Fruit fly (Drosophila melanogaster) whole organism, prepupa: ENCODE data around the gene CG13917.
A peak's percentile ranks its signal among the peaks of the same experiment; 100 is the strongest.

Experiments used
- Blimp-1 ChIP-seq: fragments of 200-800 bp; sonication (Bioruptor generic); optimal IDR thresholded peaks from 3 replicates; lab custom pipeline; 2017; ENCODE audit warnings: missing biosample characterization, missing genetic modification characterization, mild to moderate bottlenecking, moderate library complexity, missing genetic modification reagents
- CG10631 ChIP-seq: fragments of 200-800 bp; sonication (Bioruptor generic); optimal IDR thresholded peaks from 2 replicates; lab custom pipeline; 2016; ENCODE audit warnings: missing biosample characterization, missing genetic modification characterization
- CG11762 ChIP-seq: fragments of 200-800 bp; sonication (Bioruptor generic); optimal IDR thresholded peaks from 3 replicates; lab custom pipeline; 2016; ENCODE audit warnings: missing biosample characterization, missing genetic modification characterization; ENCODE audit not compliant: insufficient read depth
- CG15336 ChIP-seq: fragments of 200-800 bp; sonication (Bioruptor generic); IDR thresholded peaks from 2 replicates; pipeline ENCODE4 v1.3.6; 2022; ENCODE audit warnings: missing biosample characterization, missing genetic modification characterization
- CG16779 ChIP-seq: fragments of 200-800 bp; sonication (Bioruptor generic); optimal IDR thresholded peaks from 3 replicates; lab custom pipeline; 2017; ENCODE audit warnings: missing biosample characterization, mild to moderate bottlenecking, missing genetic modification characterization
- CG3032 ChIP-seq: fragments of 200-800 bp; optimal IDR thresholded peaks from 2 replicates; lab custom pipeline; 2019; ENCODE audit warnings: missing biosample characterization, mild to moderate bottlenecking, missing genetic modification characterization, moderate library complexity
- CG34406 ChIP-seq: fragments of 200-800 bp; sonication (Bioruptor generic); optimal IDR thresholded peaks from 3 replicates; lab custom pipeline; 2016; ENCODE audit warnings: missing biosample characterization, missing genetic modification characterization
- CG3919 ChIP-seq: fragments of 200-800 bp; sonication (Bioruptor generic); optimal IDR thresholded peaks from 3 replicates; lab custom pipeline; 2016; ENCODE audit warnings: missing biosample characterization, missing genetic modification characterization
- CG4318 ChIP-seq: fragments of 200-800 bp; sonication (Bioruptor generic); optimal IDR thresholded peaks from 3 replicates; lab custom pipeline; 2017; ENCODE audit warnings: missing biosample characterization, mild to moderate bottlenecking, missing genetic modification characterization
- CG6276 ChIP-seq: fragments of 200-800 bp; sonication (Bioruptor generic); optimal IDR thresholded peaks from 2 replicates; lab custom pipeline; 2017; ENCODE audit warnings: missing biosample characterization, mild to moderate bottlenecking, missing genetic modification characterization
- CG6792 ChIP-seq: fragments of 200-800 bp; sonication (Bioruptor generic); optimal IDR thresholded peaks from 3 replicates; lab custom pipeline; 2016; ENCODE audit warnings: missing biosample characterization, missing genetic modification characterization
- CG6808 ChIP-seq: fragments of 200-800 bp; sonication (Bioruptor generic); optimal IDR thresholded peaks from 3 replicates; lab custom pipeline; 2017; ENCODE audit warnings: missing biosample characterization, missing genetic modification characterization, mild to moderate bottlenecking, moderate library complexity, missing genetic modification reagents
- CG6854 ChIP-seq: fragments of 200-800 bp; sonication (Bioruptor generic); optimal IDR thresholded peaks from 2 replicates; lab custom pipeline; 2017; ENCODE audit warnings: missing biosample characterization, mild to moderate bottlenecking, missing genetic modification characterization
- CG7368 ChIP-seq: fragments of 200-800 bp; sonication (Bioruptor generic); optimal IDR thresholded peaks from 3 replicates; lab custom pipeline; 2016; ENCODE audit warnings: missing biosample characterization, missing genetic modification characterization
- CG8319 ChIP-seq: fragments of 200-800 bp; sonication (Bioruptor generic); optimal IDR thresholded peaks from 3 replicates; lab custom pipeline; 2016; ENCODE audit warnings: missing biosample characterization, missing genetic modification characterization
- CG9139 ChIP-seq: fragments of 200-800 bp; sonication (Bioruptor generic); optimal IDR thresholded peaks from 3 replicates; lab custom pipeline; 2017; ENCODE audit warnings: missing biosample characterization, mild to moderate bottlenecking, missing genetic modification characterization
- Eip75B ChIP-seq: fragments of 200-800 bp; sonication (Bioruptor generic); optimal IDR thresholded peaks from 3 replicates; lab custom pipeline; 2016; ENCODE audit warnings: missing biosample characterization, missing genetic modification characterization
- Eip78C ChIP-seq: fragments of 200-800 bp; sonication (Bioruptor generic); peaks from one replicate; lab custom pipeline; 2016; ENCODE audit warnings: missing biosample characterization, missing genetic modification characterization
- Eip93F ChIP-seq: fragments of 200-800 bp; sonication (Bioruptor generic); optimal IDR thresholded peaks from 2 replicates; lab custom pipeline; 2016; ENCODE audit warnings: missing biosample characterization, mild to moderate bottlenecking, missing genetic modification characterization
- Ets21C ChIP-seq: fragments of 200-800 bp; sonication (Bioruptor generic); optimal IDR thresholded peaks from 3 replicates; lab custom pipeline; 2016; ENCODE audit warnings: missing biosample characterization, missing genetic modification characterization
- Ets96B ChIP-seq: fragments of 200-800 bp; optimal IDR thresholded peaks from 2 replicates; lab custom pipeline; 2019; ENCODE audit warnings: missing biosample characterization, mild to moderate bottlenecking, missing genetic modification characterization, moderate library complexity
- Gug ChIP-seq: fragments of 200-800 bp; sonication (Bioruptor generic); IDR thresholded peaks from 2 replicates; pipeline ENCODE4 v1.3.6; 2022; ENCODE audit warnings: missing biosample characterization, missing genetic modification characterization
- Hr38 ChIP-seq: sonication (Bioruptor generic); optimal IDR thresholded peaks from 2 replicates; lab custom pipeline; 2016; ENCODE audit warnings: missing biosample characterization, missing genetic modification characterization
- Hr39 ChIP-seq: fragments of 200-800 bp; sonication (Bioruptor generic); optimal IDR thresholded peaks from 2 replicates; lab custom pipeline; 2016; ENCODE audit warnings: missing biosample characterization, missing genetic modification characterization
- Hr4 ChIP-seq: fragments of 200-800 bp; sonication (Bioruptor generic); optimal IDR thresholded peaks from 3 replicates; lab custom pipeline; 2016; ENCODE audit warnings: missing biosample characterization, missing genetic modification characterization
- OdsH ChIP-seq: fragments of 200-800 bp; sonication (Bioruptor generic); optimal IDR thresholded peaks from 3 replicates; lab custom pipeline; 2016; ENCODE audit warnings: missing biosample characterization, missing genetic modification characterization
- Sox102F ChIP-seq: fragments of 200-800 bp; sonication (Bioruptor generic); optimal IDR thresholded peaks from 2 replicates; lab custom pipeline; 2016; ENCODE audit warnings: missing biosample characterization, mild to moderate bottlenecking, missing genetic modification characterization
- Sox15 ChIP-seq: fragments of 200-800 bp; sonication (Bioruptor generic); optimal IDR thresholded peaks from 3 replicates; lab custom pipeline; 2016; ENCODE audit warnings: missing biosample characterization, missing genetic modification characterization
- achi ChIP-seq: fragments of 200-800 bp; sonication (Bioruptor generic); optimal IDR thresholded peaks from 3 replicates; lab custom pipeline; 2016; ENCODE audit warnings: missing biosample characterization, missing genetic modification characterization
- acj6 ChIP-seq: fragments of 200-800 bp; sonication (Bioruptor generic); optimal IDR thresholded peaks from 3 replicates; lab custom pipeline; 2016; ENCODE audit warnings: missing biosample characterization, missing genetic modification characterization
- cyc ChIP-seq: fragments of 200-800 bp; sonication (Bioruptor generic); optimal IDR thresholded peaks from 3 replicates; lab custom pipeline; 2016; ENCODE audit warnings: missing biosample characterization, missing genetic modification characterization
- dsx ChIP-seq: fragments of 200-800 bp; optimal IDR thresholded peaks from 3 replicates; lab custom pipeline; 2019; ENCODE audit warnings: missing biosample characterization, mild to moderate bottlenecking, missing genetic modification characterization, moderate library complexity; ENCODE audit not compliant: poor library complexity, severe bottlenecking
- eg ChIP-seq: fragments of 200-800 bp; sonication (Bioruptor generic); IDR thresholded peaks from 3 replicates; pipeline ENCODE4 v1.3.6; 2022; ENCODE audit warnings: missing biosample characterization, missing genetic modification characterization
- esn ChIP-seq: fragments of 200-800 bp; sonication (Bioruptor generic); optimal IDR thresholded peaks from 2 replicates; lab custom pipeline; 2016; ENCODE audit warnings: missing biosample characterization, mild to moderate bottlenecking, missing genetic modification characterization, moderate library complexity
- fd59A ChIP-seq: fragments of 200-800 bp; sonication (Bioruptor generic); optimal IDR thresholded peaks from 2 replicates; lab custom pipeline; 2017; ENCODE audit warnings: missing biosample characterization, mild to moderate bottlenecking, missing genetic modification characterization, missing genetic modification reagents
- fd85E ChIP-seq: fragments of 200-800 bp; sonication (Bioruptor generic); optimal IDR thresholded peaks from 3 replicates; lab custom pipeline; 2016; ENCODE audit warnings: missing biosample characterization, missing genetic modification characterization
- fkh ChIP-seq: fragments of 200-800 bp; sonication (Bioruptor generic); optimal IDR thresholded peaks from 3 replicates; lab custom pipeline; 2017; ENCODE audit warnings: missing biosample characterization, mild to moderate bottlenecking, missing genetic modification characterization, moderate library complexity
- lz ChIP-seq: fragments of 200-800 bp; sonication (Bioruptor generic); optimal IDR thresholded peaks from 3 replicates; lab custom pipeline; 2016; ENCODE audit warnings: missing biosample characterization, missing genetic modification characterization
- net ChIP-seq: fragments of 200-800 bp; sonication (Bioruptor generic); optimal IDR thresholded peaks from 3 replicates; lab custom pipeline; 2016; ENCODE audit warnings: missing biosample characterization, missing genetic modification characterization
- pdm3 ChIP-seq: fragments of 200-800 bp; sonication (Bioruptor generic); optimal IDR thresholded peaks from 3 replicates; lab custom pipeline; 2016; ENCODE audit warnings: missing biosample characterization, missing genetic modification characterization
- salr ChIP-seq, 2 experiments: fragments of 200-800 bp; sonication (Bioruptor generic); optimal IDR thresholded peaks; 3 replicates each; lab custom pipeline; 2016 to 2018; ENCODE audit warnings: missing biosample characterization in 2 of 2, missing genetic modification characterization in 2 of 2, mild to moderate bottlenecking in 1 of 2
- spab ChIP-seq: fragments of 200-800 bp; sonication (Bioruptor generic); optimal IDR thresholded peaks from 2 replicates; lab custom pipeline; 2017; ENCODE audit warnings: missing biosample characterization, mild to moderate bottlenecking, missing genetic modification characterization, missing genetic modification reagents
- svp ChIP-seq: fragments of 200-800 bp; sonication (Bioruptor generic); peaks from one replicate; lab custom pipeline; 2016; ENCODE audit warnings: missing biosample characterization, missing genetic modification characterization
- topi ChIP-seq: fragments of 200-800 bp; sonication (Bioruptor generic); optimal IDR thresholded peaks from 3 replicates; lab custom pipeline; 2016; ENCODE audit warnings: missing biosample characterization, missing genetic modification characterization
- vri ChIP-seq: fragments of 200-800 bp; sonication (Bioruptor generic); optimal IDR thresholded peaks from 3 replicates; lab custom pipeline; 2016; ENCODE audit warnings: missing biosample characterization, mild to moderate bottlenecking, missing genetic modification characterization

Gene CG13917

dm6 chr3L:1545693-1546329, 30.7 kb upstream of the CG13917 start, which contains the start of the genes CG32313 and Pcyt1 (continued):
- no peak for TF ChIP-seq CG4318 (GFP tag; lab: Kevin White, UChicago)
- TF ChIP-seq fd85E (GFP tag; lab: Kevin White, UChicago), result no peak
- TF ChIP-seq cyc (GFP tag; lab: Kevin White, UChicago), result no peak
- no peak for TF ChIP-seq CG15336 (GFP tag; lab: Robert Waterston, UW)
- no peak for TF ChIP-seq CG6792 (GFP tag; lab: Kevin White, UChicago)
- peak; percentile 31 for TF ChIP-seq Eip93F
- TF ChIP-seq CG34406 (GFP tag; lab: Kevin White, UChicago), result no peak
- no peak for TF ChIP-seq Ets21C
- no peak for TF ChIP-seq CG7368 (GFP tag; lab: Kevin White, UChicago)
- TF ChIP-seq Ets96B, result no peak
- no peak for TF ChIP-seq CG3919 (GFP tag; lab: Kevin White, UChicago)
- no peak for TF ChIP-seq CG16779
- TF ChIP-seq CG6854 (GFP tag; lab: Kevin White, UChicago), result peak; percentile 46
- TF ChIP-seq Blimp-1 (GFP tag; lab: Kevin White, UChicago), result no peak
- TF ChIP-seq topi (GFP tag; lab: Kevin White, UChicago), result no peak
- peak; percentile 15 for TF ChIP-seq Sox102F (GFP tag; lab: Kevin White, UChicago)
- TF ChIP-seq eg, result no peak

DNA sequence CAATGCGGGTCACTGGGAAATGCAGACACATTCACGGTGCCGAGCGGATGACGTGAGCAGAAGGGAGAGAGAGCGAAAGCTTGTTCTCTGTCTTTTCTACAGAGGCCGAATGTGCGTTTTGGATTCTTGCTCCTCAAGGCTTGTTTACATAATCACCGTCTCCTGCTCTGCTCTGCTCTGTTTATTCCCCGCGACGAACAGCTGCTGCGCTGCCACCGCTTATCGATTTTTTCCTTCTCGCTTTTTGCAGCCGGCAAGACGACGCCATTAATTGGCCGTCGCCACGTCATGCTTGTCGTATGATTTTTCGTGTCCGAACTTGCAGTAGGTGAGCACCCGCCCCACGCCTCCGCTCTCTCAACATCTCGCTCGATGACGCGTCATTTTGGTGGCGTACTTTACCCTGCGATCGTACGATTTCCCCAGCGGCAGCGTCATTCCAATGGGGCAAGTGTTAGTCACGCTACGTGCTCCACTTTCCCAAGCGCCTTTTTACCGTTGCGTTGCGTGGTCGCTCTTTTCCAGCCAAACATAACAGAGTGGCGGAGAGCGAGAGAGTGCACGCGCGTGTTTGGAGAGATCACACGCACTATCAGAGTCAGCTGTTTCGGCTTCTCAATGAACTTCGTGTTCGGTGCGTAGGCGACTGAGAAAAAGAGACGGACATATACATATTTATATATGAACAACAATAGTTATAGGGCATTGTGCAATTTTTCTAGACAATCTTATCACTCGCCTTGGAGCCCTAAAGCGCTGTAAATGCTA, 30.0 kb upstream of the CG13917 start:
- TF ChIP-seq CG15336 (GFP tag; lab: Robert Waterston, UW) (no peak), OdsH (GFP tag; lab: Kevin White, UChicago) (no peak), spab (GFP tag; lab: Kevin White, UChicago) (peak; percentile 25), Hr4 (GFP tag; lab: Kevin White, UChicago) (no peak), CG3032 (tag; lab: Kevin White, UChicago) (no peak), fd59A (no peak), topi (GFP tag; lab: Kevin White, UChicago) (no peak), CG6854 (GFP tag; lab: Kevin White, UChicago) (peak; percentile 71), CG10631 (GFP tag; lab: Kevin White, UChicago) (no peak), salr (GFP tag; optimal IDR thresholded peaks at IDR 0.05; lab: Kevin White, UChicago) (no peak), fkh (GFP tag; lab: Kevin White, UChicago) (peak; percentile 50), Eip75B (GFP tag; lab: Kevin White, UChicago) (peak; percentile 36), net (GFP tag; lab: Kevin White, UChicago) (no peak), Gug (GFP tag; lab: Robert Waterston, UW) (no peak), Eip78C (peak; percentile 69), achi (GFP tag; lab: Kevin White, UChicago) (no peak), CG34406 (GFP tag; lab: Kevin White, UChicago) (no peak), svp (no peak), Blimp-1 (GFP tag; lab: Kevin White, UChicago) (no peak), pdm3 (GFP tag; lab: Kevin White, UChicago) (no peak), Ets21C (no peak), CG6808 (GFP tag; lab: Kevin White, UChicago) (peak; percentile 12), lz (no peak), Hr38 (GFP tag; lab: Kevin White, UChicago) (no peak), Eip93F (no peak), CG16779 (peak; percentile 18), Hr39 (no peak), CG9139 (peak; percentile 8), CG7368 (GFP tag; lab: Kevin White, UChicago) (no peak), CG8319 (no peak), dsx (no peak), acj6 (no peak), CG3919 (GFP tag; lab: Kevin White, UChicago) (no peak), eg (0 out of 3 replicates have a peak, but pooled peaks have one; percentile 10), esn (GFP tag; lab: Kevin White, UChicago) (no peak), CG6276 (peak; percentile 54), vri (GFP tag; lab: Kevin White, UChicago) (peak; percentile 98), CG11762 (GFP tag; lab: Kevin White, UChicago) (peak; percentile 5), CG4318 (GFP tag; lab: Kevin White, UChicago) (no peak), Ets96B (no peak), CG6792 (GFP tag; lab: Kevin White, UChicago) (no peak), cyc (GFP tag; lab: Kevin White, UChicago) (no peak), Sox15 (no peak)
